Worm (Caenorhabditis elegans): ENCODE measurements around the gene oxy-4.

The oxy-4 gene

DNA sequence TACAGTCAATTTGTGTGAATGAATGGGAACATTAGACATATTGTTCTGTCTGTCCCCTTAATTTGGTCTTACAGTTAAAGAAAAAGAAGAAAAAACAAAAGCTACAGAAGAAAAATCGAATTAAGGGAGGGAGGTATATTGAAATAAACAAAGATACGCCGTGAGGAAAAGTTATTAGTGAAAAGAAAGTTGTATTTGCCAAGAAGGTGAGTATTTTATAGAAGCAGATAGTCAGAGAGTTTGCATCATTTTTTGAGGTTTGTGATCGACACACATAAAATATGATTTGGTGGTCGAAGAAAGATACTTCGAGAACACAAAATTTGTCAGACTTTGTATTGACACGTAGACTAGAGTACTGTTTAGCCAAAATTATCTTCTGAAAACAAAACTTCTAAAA lies 41.8 kb upstream of the oxy-4 start:
- TF ChIP-seq snu-23 (GFP tag; optimal IDR thresholded peaks at IDR 0.05) = peak; percentile 28
- no peak for TF ChIP-seq efl-1 (optimal IDR thresholded peaks at IDR 0.05)
- TF ChIP-seq efl-1 (GFP tag; optimal IDR thresholded peaks at IDR 0.05 in 1 of 2) = peak in 1 of 2 experiments; percentile 64
- peak in 1 of 2 experiments; percentile 18 for TF ChIP-seq lin-35 (GFP tag; optimal IDR thresholded peaks at IDR 0.05)
- peak; percentile 62 for TF ChIP-seq nhr-20 (tag; optimal IDR thresholded peaks at IDR 0.05)
- TF ChIP-seq nhr-77 (tag; optimal IDR thresholded peaks at IDR 0.05) = peak; percentile 61
- no peak for TF ChIP-seq nhr-237 (tag; optimal IDR thresholded peaks at IDR 0.05)
- TF ChIP-seq ceh-8 (GFP tag; optimal IDR thresholded peaks at IDR 0.05) = peak; percentile 2
- no peak for TF ChIP-seq nhr-11 (tag; optimal IDR thresholded peaks at IDR 0.05)
- no peak for TF ChIP-seq grh-1 (GFP tag; IDR thresholded peaks at IDR 0.05)
- TF ChIP-seq hlh-4 (tag; optimal IDR thresholded peaks at IDR 0.05) = no peak
- peak; percentile 22 for TF ChIP-seq nhr-71 (tag; optimal IDR thresholded peaks at IDR 0.05)
- TF ChIP-seq swsn-7 (tag; optimal IDR thresholded peaks at IDR 0.05) = no peak
- peak; percentile 26 for TF ChIP-seq mep-1 (tag; optimal IDR thresholded peaks at IDR 0.05)
- TF ChIP-seq lin-14 (GFP tag; optimal IDR thresholded peaks at IDR 0.05) = peak; percentile 31
- peak; percentile 35 for TF ChIP-seq blmp-1 (tag; optimal IDR thresholded peaks at IDR 0.05)

- TF ChIP-seq tlp-1 (tag; optimal IDR thresholded peaks at IDR 0.05) = no peak
- no peak for TF ChIP-seq ets-5 (GFP tag; IDR thresholded peaks at IDR 0.05)
- no peak for TF ChIP-seq nhr-19 (GFP tag; conservative IDR thresholded peaks at IDR 0.05)
- TF ChIP-seq zag-1 (tag; optimal IDR thresholded peaks at IDR 0.05) = no peak
- TF ChIP-seq swsn-7 (tag; optimal IDR thresholded peaks at IDR 0.05) = no peak
- TF ChIP-seq egl-27 (tag; optimal IDR thresholded peaks at IDR 0.05) = no peak
- TF ChIP-seq ztf-4 (tag; optimal IDR thresholded peaks at IDR 0.05) = no peak
- no peak for TF ChIP-seq C04F5.9 (tag; optimal IDR thresholded peaks at IDR 0.05)
- TF ChIP-seq mef-2 (tag; optimal IDR thresholded peaks at IDR 0.05) = no peak
- no peak for TF ChIP-seq rnt-1 (tag; optimal IDR thresholded peaks at IDR 0.05)
- no peak for TF ChIP-seq mdl-1 (tag; optimal IDR thresholded peaks at IDR 0.05)
- TF ChIP-seq lin-35 (GFP tag; optimal IDR thresholded peaks at IDR 0.05) = no peak
- no peak for TF ChIP-seq sptf-1 (tag; optimal IDR thresholded peaks at IDR 0.05)
Measured at ce11 chrIII:5199577-5199976, 41.0 kb upstream of the oxy-4 start, which contains the start of gene emb-8. emb-8 (minus strand) TSS chrIII:5199677.

- TF ChIP-seq unc-130 (tag; optimal IDR thresholded peaks at IDR 0.05) (no peak), fos-1 (tag; optimal IDR thresholded peaks at IDR 0.05) (no peak), fkh-10 (GFP tag; optimal IDR thresholded peaks at IDR 0.05) (no peak), C16A3.4 (tag; optimal IDR thresholded peaks at IDR 0.05) (no peak), efl-1 (optimal IDR thresholded peaks at IDR 0.05) (peak in 1 of 2 experiments; percentile 0), efl-1 (GFP tag; optimal IDR thresholded peaks at IDR 0.05 in 1 of 2) (no peak), hlh-4 (tag; optimal IDR thresholded peaks at IDR 0.05) (no peak), ceh-90 (tag; optimal IDR thresholded peaks at IDR 0.05) (no peak), aly-2 (tag; optimal IDR thresholded peaks at IDR 0.05) (peak; percentile 65), nhr-71 (tag; optimal IDR thresholded peaks at IDR 0.05) (peak; percentile 13), elt-2 (tag; optimal IDR thresholded peaks at IDR 0.05) (peak; percentile 5), nhr-20 (tag; optimal IDR thresholded peaks at IDR 0.05) (no peak), ama-1 (optimal IDR thresholded peaks at IDR 0.05) (peak; percentile 21), tbx-2 (tag; optimal IDR thresholded peaks at IDR 0.05) (no peak), nhr-85 (tag) (peak; percentile 62), C34B4.2 (tag; optimal IDR thresholded peaks at IDR 0.05) (no peak), unc-30 (tag; optimal IDR thresholded peaks at IDR 0.05) (no peak), ets-5 (GFP tag; IDR thresholded peaks at IDR 0.05) (no peak), ztf-11 (tag; optimal IDR thresholded peaks at IDR 0.05) (no peak), pax-3 (tag; optimal IDR thresholded peaks at IDR 0.05) (no peak), ceh-63 (GFP tag; optimal IDR thresholded peaks at IDR 0.05) (no peak), jun-1 (tag; optimal IDR thresholded peaks at IDR 0.05) (no peak), ztf-4 (tag; optimal IDR thresholded peaks at IDR 0.05) (no peak), blmp-1 (tag; optimal IDR thresholded peaks at IDR 0.05) (no peak), lir-3 (tag; optimal IDR thresholded peaks at IDR 0.05; ENCODE audit: poor library complexity) (no peak), skn-1 (tag; optimal IDR thresholded peaks at IDR 0.05) (no peak), zip-4 (GFP tag; optimal IDR thresholded peaks at IDR 0.05) (no peak), snu-23 (GFP tag; optimal IDR thresholded peaks at IDR 0.05) (no peak), unc-62 (GFP tag; optimal IDR thresholded peaks at IDR 0.05) (no peak)
Measured at ce11 chrIII:5196298-5197045, 37.9 kb upstream of the oxy-4 start.
